Worm (Caenorhabditis elegans): ENCODE measurements around the gene nlp-35.

nlp-35 gene

DNA sequence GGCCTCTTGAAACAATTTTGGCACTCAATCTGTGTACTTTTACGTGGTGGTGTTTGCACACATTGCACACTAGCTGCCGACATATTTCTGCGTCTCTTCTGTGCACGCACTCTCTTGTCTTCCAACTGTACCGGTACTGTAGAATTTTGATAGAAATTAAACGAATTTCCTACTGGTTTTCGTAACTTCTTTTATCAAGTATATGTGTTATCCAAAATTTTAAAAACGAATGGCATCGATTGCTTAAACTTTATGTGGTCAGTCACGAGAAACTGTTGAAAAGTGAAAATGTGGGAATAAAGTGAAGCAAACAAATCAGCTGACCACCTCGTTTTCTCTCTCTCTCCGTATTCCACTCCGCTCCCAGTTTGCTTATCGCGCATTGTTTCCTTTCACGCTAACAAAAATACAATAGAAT lies 5.4 kb downstream of the nlp-35 start (continued):
- TF ChIP-seq lin-35 (GFP tag; optimal IDR thresholded peaks at IDR 0.05) = peak in 1 of 3 experiments; percentile 8
- peak; percentile 44; the same call in 1 of the 2 replicates for TF ChIP-seq rcor-1 (GFP tag; IDR thresholded peaks at IDR 0.05)
- TF ChIP-seq tbx-9 (tag; optimal IDR thresholded peaks at IDR 0.05; ENCODE audit: borderline replicate concordance) = no peak
- TF ChIP-seq snpc-4 (GFP tag; optimal IDR thresholded peaks at IDR 0.05) = peak; percentile 72
- peak; percentile 69 to 87 (median 85) for TF ChIP-seq snpc-4 (tag; optimal IDR thresholded peaks at IDR 0.05)
- peak; percentile 59; the same call in 1 of the 2 replicates for TF ChIP-seq madf-6 (GFP tag; IDR thresholded peaks at IDR 0.05)
- peak; percentile 22 for TF ChIP-seq snpc-3.4 (tag; optimal IDR thresholded peaks at IDR 0.05)
- TF ChIP-seq F57A8.1 (GFP tag; optimal IDR thresholded peaks at IDR 0.05) = no peak
- TF ChIP-seq Y95B8A.8 (GFP tag; IDR thresholded peaks at IDR 0.05) = no peak
- TF ChIP-seq madf-8 (GFP tag; conservative IDR thresholded peaks at IDR 0.05) = peak; percentile 32; the same call in 1 of the 2 replicates
- no peak for TF ChIP-seq nfyb-1 (GFP tag; IDR thresholded peaks at IDR 0.05)
- TF ChIP-seq rec-8 (tag; optimal IDR thresholded peaks at IDR 0.05) = no peak
- TF ChIP-seq egl-44 (GFP tag; IDR thresholded peaks at IDR 0.05) = peak; percentile 24; the same call in 1 of the 2 replicates
- no peak for TF ChIP-seq sea-2 (GFP tag; IDR thresholded peaks at IDR 0.05)
- no peak for TF ChIP-seq unc-62 (GFP tag; optimal IDR thresholded peaks at IDR 0.05)

- TF ChIP-seq tlf-1 (GFP tag; optimal IDR thresholded peaks at IDR 0.05) = no peak
- TF ChIP-seq let-526 (GFP tag; IDR thresholded peaks at IDR 0.05) = no peak
- TF ChIP-seq somi-1 (GFP tag; optimal IDR thresholded peaks at IDR 0.05) = no peak
- TF ChIP-seq sea-2 (GFP tag; IDR thresholded peaks at IDR 0.05) = no peak
- no peak for TF ChIP-seq K11D2.4 (GFP tag; IDR thresholded peaks at IDR 0.05)
- no peak for TF ChIP-seq Y67H2A.10 (GFP tag; conservative IDR thresholded peaks at IDR 0.05)
- TF ChIP-seq let-607 (tag; optimal IDR thresholded peaks at IDR 0.05) = no peak
- TF ChIP-seq akir-1 (GFP tag; optimal IDR thresholded peaks at IDR 0.05) = no peak
Measured at ce11 chrIV:9512836-9513235, 5.9 kb downstream of the nlp-35 start, which contains the start of gene C33A12.3. C33A12.3 (minus strand) TSS chrIV:9513002.

- no peak for TF ChIP-seq B0261.1 (tag; optimal IDR thresholded peaks at IDR 0.05)
- peak; percentile 21 for TF ChIP-seq lsl-1 (GFP tag; optimal IDR thresholded peaks at IDR 0.05)
- TF ChIP-seq snpc-4 (GFP tag; optimal IDR thresholded peaks at IDR 0.05) = peak; percentile 87
- TF ChIP-seq snpc-4 (tag; optimal IDR thresholded peaks at IDR 0.05) = peak in 3 of 4 experiments; percentile 93 to 97 (median 96)
- peak; percentile 96 for TF ChIP-seq snpc-1.1 (tag; optimal IDR thresholded peaks at IDR 0.05; ENCODE audit: insufficient read depth)
- TF ChIP-seq dox-1 (GFP tag; IDR thresholded peaks at IDR 0.05) = 0 out of 2 replicates have a peak, but pooled peaks have one; percentile 10
- TF ChIP-seq F23B12.7 (tag; optimal IDR thresholded peaks at IDR 0.05; ENCODE audit: insufficient read depth) = peak; percentile 3
- no peak for TF ChIP-seq C17E4.6 (GFP tag; IDR thresholded peaks at IDR 0.05)
- 0 out of 2 replicates have a peak, but pooled peaks have one; percentile 3 for TF ChIP-seq madf-8 (GFP tag; conservative IDR thresholded peaks at IDR 0.05)
- peak; percentile 19 for TF ChIP-seq snpc-1.3 (tag; optimal IDR thresholded peaks at IDR 0.05; ENCODE audit: insufficient read depth)
- TF ChIP-seq mel-28 (tag; optimal IDR thresholded peaks at IDR 0.05; ENCODE audit: borderline replicate concordance) = no peak
- no peak for TF ChIP-seq nfya-1 (tag; optimal IDR thresholded peaks at IDR 0.05; ENCODE audit: borderline replicate concordance, insufficient read depth)
- peak; percentile 4; the same call in 1 of the 2 replicates for TF ChIP-seq pbrm-1 (GFP tag; IDR thresholded peaks at IDR 0.05)
- peak; percentile 47 for TF ChIP-seq tbp1 (GFP tag; optimal IDR thresholded peaks at IDR 0.05)
- TF ChIP-seq hlh-12 (tag; optimal IDR thresholded peaks at IDR 0.05) = no peak
- TF ChIP-seq snpc-3.4 (tag; optimal IDR thresholded peaks at IDR 0.05) = peak; percentile 93
- peak; percentile 53; the same call in 1 of the 2 replicates for TF ChIP-seq B0336.3 (GFP tag; IDR thresholded peaks at IDR 0.05)
Measured at ce11 chrIV:9511640-9512039, 7.1 kb downstream of the nlp-35 start.

All from whole organism, young adult.